Fruit fly (Drosophila melanogaster): ENCODE measurements around the gene CG4452.

dm6 chr3L:9400697-9401353 is 33.6 kb downstream of the CG4452 start:
- no peak for TF ChIP-seq Hr78 (GFP tag; optimal IDR thresholded peaks at IDR 0.05)
- no peak for TF ChIP-seq Mio (GFP tag; optimal IDR thresholded peaks at IDR 0.05)
- no peak for TF ChIP-seq Rel (GFP tag; optimal IDR thresholded peaks at IDR 0.05)
- TF ChIP-seq Rel (tag; optimal IDR thresholded peaks at IDR 0.05) = no peak
- TF ChIP-seq Hnf4 (GFP tag; optimal IDR thresholded peaks at IDR 0.05) = no peak
- no peak for TF ChIP-seq Sp1 (GFP tag; optimal IDR thresholded peaks at IDR 0.05)
- TF ChIP-seq rgr (GFP tag; optimal IDR thresholded peaks at IDR 0.05) = no peak
- no peak for TF ChIP-seq fru (GFP tag; optimal IDR thresholded peaks at IDR 0.05)
- TF ChIP-seq CrebA (GFP tag; optimal IDR thresholded peaks at IDR 0.05; ENCODE audit: borderline replicate concordance) = no peak
- TF ChIP-seq Jra (GFP tag; optimal IDR thresholded peaks at IDR 0.05) = no peak
- no peak for TF ChIP-seq Myc (optimal IDR thresholded peaks at IDR 0.05)
- TF ChIP-seq psq (GFP tag; optimal IDR thresholded peaks at IDR 0.05) = no peak
